Fruit fly (Drosophila melanogaster): Measurements from ENCODE around the gene CG42681.

Gene CG42681

dm6 chr2L:14706194-14706593, 38.0 kb upstream of the CG42681 start (continued):
- peak; percentile 23 for TF ChIP-seq ewg (GFP tag; optimal IDR thresholded peaks at IDR 0.05)
- peak; percentile 37; the same call in 1 of the 2 replicates for TF ChIP-seq CG6272 (GFP tag; IDR thresholded peaks at IDR 0.05)
- TF ChIP-seq CG3065 (GFP tag; optimal IDR thresholded peaks at IDR 0.05): peak; percentile 36
- TF ChIP-seq Lim3 (GFP tag; IDR thresholded peaks at IDR 0.05): no peak
- no peak for TF ChIP-seq CG8924 (tag; optimal IDR thresholded peaks at IDR 0.05)
- TF ChIP-seq CG8944 (GFP tag; optimal IDR thresholded peaks at IDR 0.05): peak; percentile 45
- peak; percentile 77 for TF ChIP-seq CG17359 (tag; optimal IDR thresholded peaks at IDR 0.05)
- TF ChIP-seq Fer1 (GFP tag; optimal IDR thresholded peaks at IDR 0.05): peak; percentile 61
- no peak for TF ChIP-seq odd (GFP tag; optimal IDR thresholded peaks at IDR 0.05)
- TF ChIP-seq tx (GFP tag; optimal IDR thresholded peaks at IDR 0.05): peak; percentile 39
- TF ChIP-seq Nf-YB (GFP tag; optimal IDR thresholded peaks at IDR 0.05): no peak
- TF ChIP-seq CG8281 (tag; optimal IDR thresholded peaks at IDR 0.05): no peak
- peak; percentile 39 for TF ChIP-seq pfk (GFP tag; optimal IDR thresholded peaks at IDR 0.05)
- no peak for TF ChIP-seq CG12299 (tag; optimal IDR thresholded peaks at IDR 0.05)
- TF ChIP-seq Atf-2 (GFP tag; optimal IDR thresholded peaks at IDR 0.05): peak; percentile 84
- peak; percentile 63; the same call in 2 of the 3 replicates for TF ChIP-seq Aef1 (GFP tag; IDR thresholded peaks at IDR 0.05)
- TF ChIP-seq CG9727 (GFP tag; optimal IDR thresholded peaks at IDR 0.05): peak; percentile 62
- TF ChIP-seq HmgD (GFP tag; optimal IDR thresholded peaks at IDR 0.05): peak; percentile 59
- TF ChIP-seq Nf-YC (tag; optimal IDR thresholded peaks at IDR 0.05): peak; percentile 60
- no peak for TF ChIP-seq sna (GFP tag; IDR thresholded peaks at IDR 0.05; ENCODE audit: partially characterized antibody)
- peak; percentile 54 for TF ChIP-seq pho (GFP tag; optimal IDR thresholded peaks at IDR 0.05)
- 0 out of 2 replicates have a peak, but pooled peaks have one; percentile 28 for TF ChIP-seq CG11696 (GFP tag; IDR thresholded peaks at IDR 0.05)
- peak; percentile 68; the same call in 2 of the 3 replicates for TF ChIP-seq croc (GFP tag; conservative IDR thresholded peaks at IDR 0.05)
- TF ChIP-seq HmgZ (tag; optimal IDR thresholded peaks at IDR 0.05): peak; percentile 74
- TF ChIP-seq Sox102F (GFP tag; optimal IDR thresholded peaks at IDR 0.05): peak; percentile 63
- no peak for TF ChIP-seq CG34224 (GFP tag; IDR thresholded peaks at IDR 0.05; ENCODE audit: partially characterized antibody)
- no peak for TF ChIP-seq ash1 (GFP tag; optimal IDR thresholded peaks at IDR 0.05)
- peak; percentile 45 for TF ChIP-seq CG17802 (tag; optimal IDR thresholded peaks at IDR 0.05)
- TF ChIP-seq CG3847 (GFP tag; IDR thresholded peaks at IDR 0.05): peak; percentile 77
- TF ChIP-seq slou (GFP tag; optimal IDR thresholded peaks at IDR 0.05): peak; percentile 39
- no peak for TF ChIP-seq CG6254 (GFP tag; optimal IDR thresholded peaks at IDR 0.05)
- TF ChIP-seq Hr51 (GFP tag; optimal IDR thresholded peaks at IDR 0.05): peak; percentile 46 to 50
- TF ChIP-seq row (GFP tag; IDR thresholded peaks at IDR 0.05): no peak
- TF ChIP-seq otp (GFP tag; IDR thresholded peaks at IDR 0.05): peak; percentile 78; the same call in 2 of the 3 replicates
- no peak for TF ChIP-seq h (optimal IDR thresholded peaks at IDR 0.05)
- TF ChIP-seq ato (GFP tag; IDR thresholded peaks at IDR 0.05; ENCODE audit: partially characterized antibody): peak; percentile 53; the same call in 1 of the 2 replicates
- TF ChIP-seq CG7786 (GFP tag; optimal IDR thresholded peaks at IDR 0.05): peak; percentile 36
- TF ChIP-seq bowl (GFP tag; IDR thresholded peaks at IDR 0.05): no peak
- peak; percentile 96 for TF ChIP-seq Ets65A (GFP tag)
- no peak for TF ChIP-seq CG9437 (GFP tag; optimal IDR thresholded peaks at IDR 0.05)
- TF ChIP-seq phol (tag; optimal IDR thresholded peaks at IDR 0.05): peak; percentile 55
- peak; percentile 67 for TF ChIP-seq chn (GFP tag; optimal IDR thresholded peaks at IDR 0.05)
- no peak for TF ChIP-seq jigr1 (GFP tag; IDR thresholded peaks at IDR 0.05)
- TF ChIP-seq CG31441 (GFP tag; IDR thresholded peaks at IDR 0.05): peak; percentile 57; the same call in 1 of the 2 replicates
- no peak for TF ChIP-seq sima (GFP tag; optimal IDR thresholded peaks at IDR 0.05)
- no peak for TF ChIP-seq psq (GFP tag; optimal IDR thresholded peaks at IDR 0.05)
- peak; percentile 51; the same call in 1 of the 2 replicates for TF ChIP-seq Ada2b (GFP tag; IDR thresholded peaks at IDR 0.05)
- TF ChIP-seq bbx (GFP tag; IDR thresholded peaks at IDR 0.05; ENCODE audit: partially characterized antibody): peak; percentile 53; the same call in 1 of the 2 replicates
- no peak for TF ChIP-seq Kr (GFP tag; optimal IDR thresholded peaks at IDR 0.05)
- no peak for TF ChIP-seq CG14860 (GFP tag; IDR thresholded peaks at IDR 0.05; ENCODE audit: partially characterized antibody)
- peak; percentile 63 for TF ChIP-seq danr (GFP tag; IDR thresholded peaks at IDR 0.05)

Measured in whole organism, embryonic.